Worm (Caenorhabditis elegans) whole organism, L1 larva: ENCODE measurements around the gene T14B4.8.

Experiments
- aha-1 ChIP-seq: fragments of 150-350 bp; optimal IDR thresholded peaks from 2 replicates; lab custom pipeline; 2014; ENCODE audit warnings: missing biosample characterization, missing genetic modification characterization
- ces-1 ChIP-seq: fragments of 150-350 bp; optimal IDR thresholded peaks from 2 replicates; lab custom pipeline; 2014; ENCODE audit warnings: missing biosample characterization, missing genetic modification reagents, missing genetic modification characterization
- fkh-10 ChIP-seq: sonication (generic microtip); optimal IDR thresholded peaks from 2 replicates; lab custom pipeline; 2017; ENCODE audit warnings: missing biosample characterization, missing genetic modification reagents, missing genetic modification characterization
- fos-1 ChIP-seq: fragments of 150-350 bp; optimal IDR thresholded peaks from 2 replicates; lab custom pipeline; 2014; ENCODE audit warnings: missing biosample characterization, missing genetic modification characterization
- nhr-11 ChIP-seq: fragments of 150-350 bp; optimal IDR thresholded peaks from 2 replicates; lab custom pipeline; 2014; ENCODE audit warnings: missing biosample characterization, missing genetic modification characterization
- nhr-76 ChIP-seq: sonication (generic microtip); optimal IDR thresholded peaks from 2 replicates; lab custom pipeline; 2017; ENCODE audit warnings: missing biosample characterization, missing genetic modification characterization
- nhr-85 ChIP-seq: sonication (generic microtip); peaks from one replicate; lab custom pipeline; 2016; ENCODE audit warnings: missing genetic modification characterization, inconsistent platforms, missing compliant biosample characterization
- nhr-90 ChIP-seq: sonication (generic microtip); optimal IDR thresholded peaks from 2 replicates; lab custom pipeline; 2016; ENCODE audit warnings: mild to moderate bottlenecking, missing genetic modification characterization, missing compliant biosample characterization; ENCODE audit not compliant: poor library complexity
- snpc-4 ChIP-seq: fragments of 150-350 bp; optimal IDR thresholded peaks from 2 replicates; lab custom pipeline; 2014; ENCODE audit warnings: missing biosample characterization, missing genetic modification characterization
- unc-130 ChIP-seq: fragments of 150-350 bp; optimal IDR thresholded peaks from 2 replicates; lab custom pipeline; 2017; ENCODE audit warnings: missing biosample characterization, missing genetic modification characterization, inconsistent platforms
- zag-1 ChIP-seq: fragments of 150-350 bp; optimal IDR thresholded peaks from 2 replicates; lab custom pipeline; 2014; ENCODE audit warnings: missing biosample characterization, missing genetic modification characterization

DNA sequence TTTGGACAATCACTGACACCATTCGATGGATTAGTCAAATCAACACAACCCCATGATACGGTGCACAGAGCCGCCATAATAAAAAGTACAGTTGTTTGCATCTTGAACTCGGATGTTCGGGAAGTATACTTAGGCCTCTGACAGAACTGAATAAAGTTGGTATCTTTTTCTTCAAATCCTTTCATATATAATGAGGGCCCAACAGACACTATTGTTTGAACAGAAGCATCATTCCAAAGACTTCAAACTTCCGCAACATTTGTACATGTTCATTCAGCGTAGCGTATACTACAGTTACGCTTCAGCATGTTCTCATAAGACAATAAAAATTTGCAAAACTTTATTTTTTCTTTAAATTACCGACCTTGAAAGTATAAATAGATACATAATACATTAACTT, 22.8 kb upstream of the T14B4.8 start, which contains the start of gene F41G3.19:
- TF ChIP-seq aha-1 (tag; lab: Kevin White, UChicago) = no peak
- no peak for TF ChIP-seq fkh-10
- TF ChIP-seq zag-1 (tag; lab: Kevin White, UChicago) = no peak
- no peak for TF ChIP-seq nhr-90 (tag; lab: Kevin White, UChicago)
- no peak for TF ChIP-seq unc-130 (tag; lab: Kevin White, UChicago)
- TF ChIP-seq snpc-4 = no peak
- no peak for TF ChIP-seq nhr-11 (tag; lab: Kevin White, UChicago)
- TF ChIP-seq nhr-76 (tag; lab: Kevin White, UChicago) = no peak
- TF ChIP-seq nhr-85 = no peak
- no peak for TF ChIP-seq ces-1 (GFP tag; lab: Kevin White, UChicago)
- no peak for TF ChIP-seq fos-1 (tag; lab: Kevin White, UChicago)
